Worm (Caenorhabditis elegans) whole organism, young adult: ENCODE measurements around the gene T10B5.7.

Experiments used
- B0019.2 ChIP-seq: fragments of 200-800 bp; sonication (Bioruptor generic); conservative IDR thresholded peaks from 2 replicates; pipeline ENCODE4 v1.3.6; 2022; ENCODE audit warnings: missing genetic modification reagents, missing genetic modification characterization, missing compliant biosample characterization
- B0261.1 ChIP-seq: sonication (generic microtip); optimal IDR thresholded peaks from 2 replicates; lab custom pipeline; 2016; ENCODE audit warnings: mild to moderate bottlenecking, missing genetic modification characterization, moderate library complexity, missing compliant biosample characterization
- C06A6.2 ChIP-seq: fragments of 200-800 bp; sonication (Bioruptor generic); conservative IDR thresholded peaks from 2 replicates; pipeline ENCODE4 v1.3.6; 2022; ENCODE audit warnings: missing genetic modification characterization, missing compliant biosample characterization
- F22D6.2 ChIP-seq: sonication (generic microtip); optimal IDR thresholded peaks from 2 replicates; lab custom pipeline; 2016; ENCODE audit warnings: mild to moderate bottlenecking, missing genetic modification characterization, missing compliant biosample characterization
- K11D2.4 ChIP-seq: fragments of 200-800 bp; sonication (Bioruptor generic); IDR thresholded peaks from 2 replicates; pipeline ENCODE4 v1.3.6; 2022; ENCODE audit warnings: missing genetic modification reagents, missing genetic modification characterization, missing compliant biosample characterization
- K12H6.12 ChIP-seq: fragments of 200-800 bp; sonication (Bioruptor generic); optimal IDR thresholded peaks from 2 replicates; lab custom pipeline; 2018; ENCODE audit warnings: mild to moderate bottlenecking, missing genetic modification characterization, missing compliant biosample characterization
- T07F8.4 ChIP-seq: sonication (generic microtip); optimal IDR thresholded peaks from 2 replicates; lab custom pipeline; 2016; ENCODE audit warnings: mild to moderate bottlenecking, missing genetic modification characterization, moderate library complexity, missing compliant biosample characterization
- Y53G8AR.9 ChIP-seq: fragments of 200-800 bp; sonication (Bioruptor generic); conservative IDR thresholded peaks from 2 replicates; pipeline ENCODE4 v1.3.6; 2022; ENCODE audit warnings: missing genetic modification reagents, missing genetic modification characterization, missing compliant biosample characterization
- Y79H2A.3 ChIP-seq: fragments of 200-800 bp; sonication (Bioruptor generic); conservative IDR thresholded peaks from 2 replicates; pipeline ENCODE4 v1.3.6; 2022; ENCODE audit warnings: missing genetic modification reagents, missing genetic modification characterization, missing compliant biosample characterization
- Y95B8A.8 ChIP-seq: fragments of 200-800 bp; sonication (Bioruptor generic); IDR thresholded peaks from 2 replicates; pipeline ENCODE4 v1.3.6; 2022; ENCODE audit warnings: missing genetic modification reagents, missing genetic modification characterization, missing compliant biosample characterization
- ama-1 ChIP-seq, 3 experiments: fragments of 150-350 bp in 1 of 3; sonication (generic microtip) in 2 of 3; optimal IDR thresholded peaks; 2 replicates each; lab custom pipeline; 2014 to 2018; ENCODE audit warnings: missing biosample characterization in 2 of 3, missing genetic modification characterization in 2 of 3, missing genetic modification reagents in 2 of 3
- athp-1 ChIP-seq: sonication (generic microtip); optimal IDR thresholded peaks from 2 replicates; lab custom pipeline; 2017; ENCODE audit warnings: mild to moderate bottlenecking, missing genetic modification characterization, missing compliant biosample characterization
- cebp-2 ChIP-seq: fragments of 200-800 bp; sonication (Bioruptor generic); IDR thresholded peaks from 2 replicates; pipeline ENCODE4 v1.3.6; 2022; ENCODE audit warnings: missing genetic modification characterization, missing compliant biosample characterization
- egl-18 ChIP-seq: fragments of 200-800 bp; sonication (Bioruptor generic); IDR thresholded peaks from 2 replicates; pipeline ENCODE4 v1.3.6; 2022; ENCODE audit warnings: missing genetic modification reagents, missing genetic modification characterization, missing compliant biosample characterization
- gei-17 ChIP-seq: fragments of 200-800 bp; sonication (Bioruptor generic); optimal IDR thresholded peaks from 2 replicates; lab custom pipeline; 2018; ENCODE audit warnings: mild to moderate bottlenecking, missing genetic modification characterization, missing compliant biosample characterization
- hrde-1 ChIP-seq: sonication (generic microtip); optimal IDR thresholded peaks from 2 replicates; lab custom pipeline; 2016; ENCODE audit warnings: missing genetic modification characterization, mild to moderate bottlenecking, missing compliant biosample characterization, moderate library complexity, missing genotype, missing genetic modification reagents, borderline replicate concordance
- lin-35 ChIP-seq, 3 experiments: fragments of 150-350 bp in 2 of 3; sonication (generic microtip) in 1 of 3; optimal IDR thresholded peaks; 2 replicates each; lab custom pipeline; 2014 to 2018; ENCODE audit warnings: missing biosample characterization in 3 of 3, missing genetic modification characterization in 3 of 3, missing genetic modification reagents in 3 of 3
- lin-40 ChIP-seq: sonication (generic microtip); optimal IDR thresholded peaks from 2 replicates; lab custom pipeline; 2016; ENCODE audit warnings: missing genetic modification characterization, mild to moderate bottlenecking, missing compliant biosample characterization, missing genotype, missing genetic modification reagents
- lsl-1 ChIP-seq: fragments of 200-800 bp; sonication (Bioruptor generic); optimal IDR thresholded peaks from 2 replicates; lab custom pipeline; 2018; ENCODE audit warnings: mild to moderate bottlenecking, missing genetic modification characterization, moderate library complexity, missing compliant biosample characterization
- mcd-1 ChIP-seq: fragments of 200-800 bp; sonication (Bioruptor generic); IDR thresholded peaks from 2 replicates; pipeline ENCODE4 v1.3.6; 2022; ENCODE audit warnings: missing genetic modification reagents, missing genetic modification characterization, missing compliant biosample characterization
- nfyb-1 ChIP-seq: fragments of 200-800 bp; sonication (Bioruptor generic); IDR thresholded peaks from 2 replicates; pipeline ENCODE4 v1.3.6; 2022; ENCODE audit warnings: missing genetic modification reagents, missing genetic modification characterization, missing compliant biosample characterization
- nhr-179 ChIP-seq: sonication (generic microtip); optimal IDR thresholded peaks from 2 replicates; lab custom pipeline; 2016; ENCODE audit warnings: mild to moderate bottlenecking, missing genetic modification characterization, missing compliant biosample characterization
- pha-4 ChIP-seq: fragments of 150-350 bp; sonication (generic microtip); optimal IDR thresholded peaks from 2 replicates; lab custom pipeline; 2014; ENCODE audit warnings: missing biosample characterization, missing genetic modification reagents, missing genetic modification characterization
- repo-1 ChIP-seq: sonication (generic microtip); optimal IDR thresholded peaks from 2 replicates; lab custom pipeline; 2017; ENCODE audit warnings: mild to moderate bottlenecking, missing genetic modification characterization, missing compliant biosample characterization
- sdz-38 ChIP-seq: sonication (generic microtip); optimal IDR thresholded peaks from 2 replicates; lab custom pipeline; 2016; ENCODE audit warnings: missing genotype, missing genetic modification characterization, missing compliant biosample characterization
- sea-2 ChIP-seq: fragments of 200-800 bp; sonication (Bioruptor generic); IDR thresholded peaks from 2 replicates; pipeline ENCODE4 v1.3.6; 2022; ENCODE audit warnings: missing genetic modification characterization, missing compliant biosample characterization
- snpc-4 ChIP-seq, 5 experiments: fragments of 150-350 bp in 1 of 5; sonication (generic microtip) in 4 of 5; optimal IDR thresholded peaks; 2 replicates each; lab custom pipeline; 2014 to 2018; ENCODE audit warnings: missing genetic modification characterization in 5 of 5, missing biosample characterization in 3 of 5, antibody characterized with exemption in 2 of 5, mild to moderate bottlenecking in 2 of 5, missing compliant biosample characterization in 2 of 5, missing genotype in 2 of 5, moderate library complexity in 2 of 5, missing genetic modification reagents in 1 of 5
- somi-1 ChIP-seq: fragments of 200-800 bp; sonication (Bioruptor generic); optimal IDR thresholded peaks from 2 replicates; lab custom pipeline; 2018; ENCODE audit warnings: mild to moderate bottlenecking, missing genetic modification characterization, missing compliant biosample characterization
- tbp1 ChIP-seq: fragments of 200-800 bp; sonication (Bioruptor generic); optimal IDR thresholded peaks from 2 replicates; lab custom pipeline; 2018; ENCODE audit warnings: mild to moderate bottlenecking, missing genetic modification characterization, missing compliant biosample characterization
- xnd-1 ChIP-seq: sonication (generic microtip); optimal IDR thresholded peaks from 2 replicates; lab custom pipeline; 2016; ENCODE audit warnings: missing genotype, missing genetic modification reagents, missing genetic modification characterization, missing compliant biosample characterization
- zim-3 ChIP-seq: sonication (generic microtip); optimal IDR thresholded peaks from 2 replicates; lab custom pipeline; 2017; ENCODE audit warnings: mild to moderate bottlenecking, missing genetic modification characterization, moderate library complexity, missing compliant biosample characterization
- ztf-3 ChIP-seq: fragments of 200-800 bp; sonication (Bioruptor generic); optimal IDR thresholded peaks from 2 replicates; lab custom pipeline; 2018; ENCODE audit warnings: mild to moderate bottlenecking, missing genetic modification characterization, missing compliant biosample characterization
- ztf-6 ChIP-seq: fragments of 200-800 bp; sonication (Bioruptor generic); IDR thresholded peaks from 2 replicates; pipeline ENCODE4 v1.3.6; 2022; ENCODE audit warnings: missing genetic modification reagents, missing genetic modification characterization, missing compliant biosample characterization

T10B5.7 gene

ce11 chrV:1857840-1858239 lies 11.8 kb downstream of the T10B5.7 start:
- TF ChIP-seq sdz-38 (no peak), B0019.2 (GFP tag; lab: Robert Waterston, UW) (no peak), K12H6.12 (tag; lab: Kevin White, UChicago) (no peak), F22D6.2 (tag; lab: Kevin White, UChicago) (no peak), C06A6.2 (GFP tag; lab: Robert Waterston, UW) (no peak), nfyb-1 (no peak), cebp-2 (no peak), T07F8.4 (tag; lab: Kevin White, UChicago) (no peak), repo-1 (no peak), lin-40 (no peak), tbp1 (GFP tag; lab: Kevin White, UChicago) (no peak), xnd-1 (tag; lab: Kevin White, UChicago) (no peak), lin-35 (GFP tag; optimal IDR thresholded peaks at IDR 0.05; lab: Kevin White, UChicago) (no peak), egl-18 (GFP tag; lab: Robert Waterston, UW) (no peak), B0261.1 (tag; lab: Kevin White, UChicago) (no peak), pha-4 (tag; lab: Kevin White, UChicago) (no peak)

ce11 chrV:1862954-1863353 lies 17.0 kb downstream of the T10B5.7 start:
- TF ChIP-seq athp-1 (tag; lab: Kevin White, UChicago) (peak; percentile 6), K11D2.4 (no peak), snpc-4 (GFP tag; optimal IDR thresholded peaks at IDR 0.05; lab: Kevin White, UChicago) (no peak), snpc-4 (tag; optimal IDR thresholded peaks at IDR 0.05; lab: Kevin White, UChicago) (no peak), nhr-179 (tag; lab: Kevin White, UChicago) (no peak)

DNA sequence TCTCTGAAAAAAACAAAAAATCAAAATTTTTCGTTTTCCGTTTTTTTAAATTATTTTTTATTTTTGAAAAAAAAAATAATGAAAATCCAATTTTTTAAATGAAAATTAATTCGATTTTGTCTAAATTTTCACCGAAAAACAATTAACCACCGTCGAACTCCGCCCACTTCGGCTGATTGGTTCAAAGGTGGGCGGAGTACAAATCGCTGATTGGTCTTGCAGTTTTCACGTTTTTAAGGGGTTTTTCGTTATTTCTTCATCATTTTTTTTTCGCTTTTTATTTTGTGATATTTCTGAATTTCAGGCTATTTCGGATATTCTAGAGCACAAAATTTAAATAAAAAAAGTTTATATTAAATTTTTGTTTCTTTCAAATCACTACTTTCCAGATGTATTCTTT lies 19.0 kb downstream of the T10B5.7 start:
- TF ChIP-seq Y95B8A.8 = no peak
- TF ChIP-seq nhr-179 (tag; lab: Kevin White, UChicago) = no peak
- TF ChIP-seq mcd-1 = no peak
- TF ChIP-seq ama-1 (optimal IDR thresholded peaks at IDR 0.05; lab: Kevin White, UChicago) = no peak
- no peak for TF ChIP-seq ama-1 (GFP tag; optimal IDR thresholded peaks at IDR 0.05; lab: Kevin White, UChicago)

ce11 chrV:1868025-1868424 lies 22.0 kb downstream of the T10B5.7 start:
- TF ChIP-seq C06A6.2 (GFP tag; lab: Robert Waterston, UW) (no peak), hrde-1 (tag; lab: Kevin White, UChicago) (no peak), K11D2.4 (no peak), lsl-1 (GFP tag; lab: Kevin White, UChicago) (no peak), sea-2 (GFP tag; lab: Robert Waterston, UW) (no peak), xnd-1 (tag; lab: Kevin White, UChicago) (no peak), Y53G8AR.9 (GFP tag; lab: Robert Waterston, UW) (no peak), ztf-3 (GFP tag; lab: Kevin White, UChicago) (no peak), gei-17 (GFP tag; lab: Kevin White, UChicago) (no peak), Y79H2A.3 (GFP tag; lab: Robert Waterston, UW) (no peak), ztf-6 (GFP tag; lab: Robert Waterston, UW) (no peak), somi-1 (GFP tag; lab: Kevin White, UChicago) (no peak), cebp-2 (no peak), sdz-38 (no peak), zim-3 (tag; lab: Kevin White, UChicago) (no peak)
